Worm (Caenorhabditis elegans) whole organism, L3 larva: ENCODE results near the gene snf-6.

ENCODE experiments used
- egl-27 ChIP-seq: sonication (generic microtip); optimal IDR thresholded peaks from 4 replicates; lab custom pipeline; 2017; ENCODE audit warnings: missing biosample characterization, missing genetic modification reagents, missing genetic modification characterization
- lsy-12 ChIP-seq: sonication (generic microtip); optimal IDR thresholded peaks from 2 replicates; lab custom pipeline; 2016; ENCODE audit warnings: mild to moderate bottlenecking, missing genetic modification characterization, missing compliant biosample characterization
- nhr-11 ChIP-seq: fragments of 150-350 bp; optimal IDR thresholded peaks from 2 replicates; lab custom pipeline; 2014; ENCODE audit warnings: missing biosample characterization, missing genetic modification characterization
- sea-2 ChIP-seq: fragments of 150-350 bp; sonication (generic microtip); optimal IDR thresholded peaks from 4 replicates; lab custom pipeline; 2014; ENCODE audit warnings: missing biosample characterization, missing genetic modification reagents, missing genetic modification characterization
- skn-1 ChIP-seq: fragments of 150-350 bp; optimal IDR thresholded peaks from 2 replicates; lab custom pipeline; 2014; ENCODE audit warnings: missing biosample characterization, missing genetic modification characterization

- no peak for TF ChIP-seq skn-1 (tag; lab: Kevin White, UChicago)
- no peak for TF ChIP-seq lsy-12 (tag; lab: Kevin White, UChicago)
- no peak for TF ChIP-seq nhr-11 (tag; lab: Kevin White, UChicago)
- TF ChIP-seq egl-27 (tag; lab: Kevin White, UChicago) = no peak
- no peak for TF ChIP-seq sea-2 (GFP tag; lab: Kevin White, UChicago)
Observed at ce11 chrIII:1532777-1533473, at the start of gene snf-6.
